Worm (Caenorhabditis elegans): ENCODE data around the gene F42H10.2.
A peak's percentile ranks its signal among the peaks of the same experiment; 100 is the strongest.

F42H10.2 gene

DNA sequence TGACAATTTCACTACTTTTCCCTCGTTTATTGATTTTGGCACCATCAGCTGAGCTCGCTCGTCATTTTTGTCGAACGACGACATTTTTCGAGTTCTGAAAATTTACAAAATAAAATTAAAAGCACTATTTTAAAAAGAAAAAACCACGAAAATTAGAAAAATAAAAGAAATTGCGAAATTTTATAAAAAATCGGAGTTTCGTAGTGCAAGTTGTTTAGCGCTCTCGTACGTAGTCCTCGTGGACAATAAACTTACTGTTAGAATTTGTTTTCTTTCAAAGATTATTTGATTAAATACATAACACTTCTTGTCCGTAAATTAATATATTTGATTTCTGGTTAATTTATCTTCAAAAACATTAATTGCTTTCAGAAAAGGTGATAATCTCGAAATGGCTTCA, at the start of gene F42H10.2, which contains the start of gene ess-2:
Gene F42H10.2, plus strand, starts transcription at position 367 of the 400 bp plus-strand sequence.
Gene ess-2, minus strand, starts transcription at position 99 of the 400 bp plus-strand sequence.
- no peak for TF ChIP-seq ceh-82 (tag; optimal IDR thresholded peaks at IDR 0.05)
- no peak for TF ChIP-seq R02D3.7 (tag; optimal IDR thresholded peaks at IDR 0.05)
- TF ChIP-seq lin-39 (tag; optimal IDR thresholded peaks at IDR 0.05), result no peak
- no peak for TF ChIP-seq blmp-1 (tag; optimal IDR thresholded peaks at IDR 0.05; ENCODE audit: insufficient read depth)
- no peak for TF ChIP-seq nhr-6 (tag; optimal IDR thresholded peaks at IDR 0.05)
- TF ChIP-seq mbf-1 (tag; optimal IDR thresholded peaks at IDR 0.05), result no peak
- no peak for TF ChIP-seq unc-39 (tag; optimal IDR thresholded peaks at IDR 0.05)
- TF ChIP-seq ztf-11 (tag; optimal IDR thresholded peaks at IDR 0.05), result no peak
- TF ChIP-seq lin-13 (GFP tag; optimal IDR thresholded peaks at IDR 0.05), result peak; percentile 19
- TF ChIP-seq nhr-12 (tag; optimal IDR thresholded peaks at IDR 0.05), result no peak
- peak; percentile 42 for TF ChIP-seq fos-1 (tag; optimal IDR thresholded peaks at IDR 0.05)
- no peak for TF ChIP-seq elt-3 (tag; optimal IDR thresholded peaks at IDR 0.05)
- peak; percentile 25 for TF ChIP-seq nhr-129 (tag; optimal IDR thresholded peaks at IDR 0.05)
- TF ChIP-seq peb-1 (tag; optimal IDR thresholded peaks at IDR 0.05), result no peak
- no peak for TF ChIP-seq ceh-16 (tag; optimal IDR thresholded peaks at IDR 0.05)
- peak; percentile 86 for TF ChIP-seq unc-55 (GFP tag; optimal IDR thresholded peaks at IDR 0.05)
- no peak for TF ChIP-seq zag-1 (tag; optimal IDR thresholded peaks at IDR 0.05)
- no peak for TF ChIP-seq mdl-1 (tag; optimal IDR thresholded peaks at IDR 0.05)
- no peak for TF ChIP-seq nhr-77 (tag; optimal IDR thresholded peaks at IDR 0.05)
- TF ChIP-seq mab-5 (tag; optimal IDR thresholded peaks at IDR 0.05), result no peak
- no peak for TF ChIP-seq ztf-1 (GFP tag; conservative IDR thresholded peaks at IDR 0.05)
- TF ChIP-seq elt-1 (tag; optimal IDR thresholded peaks at IDR 0.05), result no peak
- TF ChIP-seq skn-1 (tag; optimal IDR thresholded peaks at IDR 0.05), result no peak
- no peak for TF ChIP-seq snpc-4 (tag; optimal IDR thresholded peaks at IDR 0.05)
- TF ChIP-seq unc-62 (GFP tag; optimal IDR thresholded peaks at IDR 0.05), result no peak
- TF ChIP-seq ztf-4 (tag; optimal IDR thresholded peaks at IDR 0.05), result no peak
- TF ChIP-seq dmd-4 (tag; optimal IDR thresholded peaks at IDR 0.05), result no peak
- peak; percentile 54 for TF ChIP-seq nhr-25 (tag; optimal IDR thresholded peaks at IDR 0.05)
- no peak for TF ChIP-seq egl-27 (tag; optimal IDR thresholded peaks at IDR 0.05)
- TF ChIP-seq sma-3 (GFP tag; optimal IDR thresholded peaks at IDR 0.05), result peak; percentile 22
- TF ChIP-seq nhr-11 (tag; optimal IDR thresholded peaks at IDR 0.05), result no peak
- no peak for TF ChIP-seq ZK546.5 (tag; optimal IDR thresholded peaks at IDR 0.05)
- TF ChIP-seq nhr-237 (tag; optimal IDR thresholded peaks at IDR 0.05), result no peak
- no peak for TF ChIP-seq nhr-21 (tag; optimal IDR thresholded peaks at IDR 0.05)
- no peak for TF ChIP-seq Y55F3AM.14 (GFP tag; optimal IDR thresholded peaks at IDR 0.05)
- peak in 1 of 2 experiments; percentile 78 for TF ChIP-seq lsy-2 (tag; optimal IDR thresholded peaks at IDR 0.05)
- TF ChIP-seq nhr-23 (tag; optimal IDR thresholded peaks at IDR 0.05), result no peak
- TF ChIP-seq crh-2 (tag; optimal IDR thresholded peaks at IDR 0.05), result peak; percentile 47
- TF ChIP-seq sem-4 (tag; optimal IDR thresholded peaks at IDR 0.05), result no peak
- TF ChIP-seq gmeb-1 (tag; optimal IDR thresholded peaks at IDR 0.05), result peak; percentile 49
- peak; percentile 83 for TF ChIP-seq C34F6.9 (tag; optimal IDR thresholded peaks at IDR 0.05)
- no peak for TF ChIP-seq alr-1 (tag; optimal IDR thresholded peaks at IDR 0.05)

DNA sequence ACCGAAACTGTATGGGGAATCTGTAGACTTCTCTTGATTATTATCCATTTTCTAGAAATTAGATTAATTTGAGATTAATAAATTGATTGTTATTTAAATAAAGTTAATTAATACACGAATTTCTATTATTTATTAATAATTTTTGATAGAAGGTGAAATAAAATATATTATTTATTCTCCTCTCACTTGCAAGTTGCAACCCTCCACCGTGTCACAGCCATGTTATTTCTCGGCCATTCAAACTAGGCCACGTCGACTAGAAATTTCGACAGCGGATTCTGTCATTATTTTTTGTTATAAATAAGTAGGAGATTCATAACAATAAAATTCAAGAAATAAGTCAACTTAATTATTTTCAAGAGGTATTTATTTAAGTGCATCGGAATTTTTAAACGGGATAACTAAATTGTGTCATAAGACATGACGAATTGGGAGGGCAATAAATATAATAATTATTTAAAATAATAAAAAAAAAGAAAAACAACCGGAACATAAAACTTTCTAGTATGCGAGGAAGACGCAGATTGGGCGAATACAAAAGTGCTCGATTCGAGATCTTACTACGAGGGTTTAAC, 46.8 kb upstream of the F42H10.2 start, which contains the start of gene ufbp-1:
Gene ufbp-1, minus strand, starts transcription at position 51 of the 575 bp plus-strand sequence.
- TF ChIP-seq lsy-2 (tag; optimal IDR thresholded peaks at IDR 0.05) (peak in 1 of 2 experiments; percentile 89), unc-55 (GFP tag; optimal IDR thresholded peaks at IDR 0.05) (peak; percentile 38), skn-1 (tag; optimal IDR thresholded peaks at IDR 0.05) (peak; percentile 94), mab-5 (tag; optimal IDR thresholded peaks at IDR 0.05) (peak; percentile 5), egl-27 (tag; optimal IDR thresholded peaks at IDR 0.05) (no peak), dmd-4 (tag; optimal IDR thresholded peaks at IDR 0.05) (no peak), ztf-4 (tag; optimal IDR thresholded peaks at IDR 0.05) (peak; percentile 100), ztf-1 (GFP tag; conservative IDR thresholded peaks at IDR 0.05) (no peak), lin-13 (GFP tag; optimal IDR thresholded peaks at IDR 0.05) (peak; percentile 75), F13H6.1 (tag; optimal IDR thresholded peaks at IDR 0.05) (peak; percentile 11), nhr-237 (tag; optimal IDR thresholded peaks at IDR 0.05) (no peak), lin-39 (tag; optimal IDR thresholded peaks at IDR 0.05) (no peak), unc-39 (tag; optimal IDR thresholded peaks at IDR 0.05) (no peak), sma-3 (GFP tag; optimal IDR thresholded peaks at IDR 0.05) (peak; percentile 35), sma-9 (GFP tag; optimal IDR thresholded peaks at IDR 0.05) (peak; percentile 0), sma-9 (tag; optimal IDR thresholded peaks at IDR 0.05) (no peak), nhr-77 (tag; optimal IDR thresholded peaks at IDR 0.05) (no peak), nhr-12 (tag; optimal IDR thresholded peaks at IDR 0.05) (peak; percentile 57), R02D3.7 (tag; optimal IDR thresholded peaks at IDR 0.05) (no peak), ama-1 (optimal IDR thresholded peaks at IDR 0.05) (peak; percentile 100), fos-1 (tag; optimal IDR thresholded peaks at IDR 0.05) (peak; percentile 33), crh-2 (tag; optimal IDR thresholded peaks at IDR 0.05) (peak; percentile 96), nhr-11 (tag; optimal IDR thresholded peaks at IDR 0.05) (no peak), lin-11 (tag; optimal IDR thresholded peaks at IDR 0.05) (peak; percentile 18), Y55F3AM.14 (GFP tag; optimal IDR thresholded peaks at IDR 0.05) (peak; percentile 67), C34F6.9 (tag; optimal IDR thresholded peaks at IDR 0.05) (peak; percentile 93), alr-1 (tag; optimal IDR thresholded peaks at IDR 0.05) (no peak), nhr-25 (tag; optimal IDR thresholded peaks at IDR 0.05) (peak; percentile 15), nhr-129 (tag; optimal IDR thresholded peaks at IDR 0.05) (peak; percentile 25), nhr-23 (tag; optimal IDR thresholded peaks at IDR 0.05) (no peak), peb-1 (tag; optimal IDR thresholded peaks at IDR 0.05) (no peak), elt-3 (tag; optimal IDR thresholded peaks at IDR 0.05) (no peak), mbf-1 (tag; optimal IDR thresholded peaks at IDR 0.05) (no peak), gmeb-1 (tag; optimal IDR thresholded peaks at IDR 0.05) (peak; percentile 66), sem-4 (tag; optimal IDR thresholded peaks at IDR 0.05) (peak; percentile 71)

Measured in whole organism, L2 larva.